Fruit fly (Drosophila melanogaster) whole organism, adult: ENCODE results near the gene CG43169.

Experiments used
- CG11617 ChIP-seq: fragments of 200-800 bp; sonication (Bioruptor generic); optimal IDR thresholded peaks from 2 replicates; lab custom pipeline; 2017; ENCODE audit warnings: mild to moderate bottlenecking, missing biosample characterization, missing genetic modification reagents, missing genetic modification characterization
- CG14711 ChIP-seq: fragments of 200-800 bp; sonication (Bioruptor generic); optimal IDR thresholded peaks from 2 replicates; lab custom pipeline; 2018; ENCODE audit warnings: missing biosample characterization, mild to moderate bottlenecking, missing genetic modification characterization, moderate library complexity
- CG1620 ChIP-seq: fragments of 200-800 bp; sonication (Bioruptor generic); optimal IDR thresholded peaks from 2 replicates; lab custom pipeline; 2016; ENCODE audit warnings: missing biosample characterization, missing genetic modification characterization
- CG7101 ChIP-seq: fragments of 200-800 bp; sonication (Bioruptor generic); optimal IDR thresholded peaks from 2 replicates; lab custom pipeline; 2018; ENCODE audit warnings: missing biosample characterization, mild to moderate bottlenecking, missing genetic modification characterization, moderate library complexity
- Mnt ChIP-seq: fragments of 200-800 bp; sonication (Bioruptor generic); optimal IDR thresholded peaks from 2 replicates; lab custom pipeline; 2016; ENCODE audit warnings: missing biosample characterization, mild to moderate bottlenecking, missing genetic modification characterization
- cic ChIP-seq: fragments of 200-800 bp; sonication (Bioruptor generic); optimal IDR thresholded peaks from 2 replicates; lab custom pipeline; 2017; ENCODE audit warnings: missing biosample characterization, mild to moderate bottlenecking, missing genetic modification characterization, moderate library complexity
- kay ChIP-seq: fragments of 200-800 bp; sonication (Bioruptor generic); peaks from one replicate; lab custom pipeline; 2016; ENCODE audit warnings: missing biosample characterization, missing genetic modification characterization, borderline replicate concordance
- ovo ChIP-seq: fragments of 200-800 bp; sonication (Bioruptor generic); optimal IDR thresholded peaks from 2 replicates; lab custom pipeline; 2016; ENCODE audit warnings: missing biosample characterization, missing genetic modification characterization
- pad ChIP-seq: fragments of 200-800 bp; sonication (Bioruptor generic); optimal IDR thresholded peaks from 3 replicates; lab custom pipeline; 2017; ENCODE audit warnings: missing biosample characterization, missing genetic modification characterization, mild to moderate bottlenecking, moderate library complexity, missing genetic modification reagents
- tj ChIP-seq: fragments of 200-800 bp; sonication (Bioruptor generic); optimal IDR thresholded peaks from 3 replicates; lab custom pipeline; 2017; ENCODE audit warnings: missing biosample characterization, mild to moderate bottlenecking, missing genetic modification characterization, moderate library complexity

dm6 chr3L:8852907-8853306 lies 35.5 kb downstream of the CG43169 start:
- TF ChIP-seq cic (GFP tag; lab: Kevin White, UChicago) (no peak), CG7101 (no peak), ovo (no peak), kay (GFP tag; lab: Kevin White, UChicago) (no peak), CG14711 (no peak), CG11617 (GFP tag; lab: Kevin White, UChicago) (no peak), pad (GFP tag; lab: Kevin White, UChicago) (no peak), CG1620 (no peak), Mnt (GFP tag; lab: Kevin White, UChicago) (no peak), tj (no peak)
